Fruit fly (Drosophila melanogaster) whole organism, prepupa: ENCODE measurements around the gene CG15023.

Experiments used
- CG8632 ChIP-seq: fragments of 200-800 bp; sonication (Bioruptor generic); optimal IDR thresholded peaks from 3 replicates; lab custom pipeline; 2016; ENCODE audit warnings: missing biosample characterization, missing genetic modification characterization
- eg ChIP-seq: fragments of 200-800 bp; sonication (Bioruptor generic); IDR thresholded peaks from 3 replicates; pipeline ENCODE4 v1.3.6; 2022; ENCODE audit warnings: missing biosample characterization, missing genetic modification characterization

DNA sequence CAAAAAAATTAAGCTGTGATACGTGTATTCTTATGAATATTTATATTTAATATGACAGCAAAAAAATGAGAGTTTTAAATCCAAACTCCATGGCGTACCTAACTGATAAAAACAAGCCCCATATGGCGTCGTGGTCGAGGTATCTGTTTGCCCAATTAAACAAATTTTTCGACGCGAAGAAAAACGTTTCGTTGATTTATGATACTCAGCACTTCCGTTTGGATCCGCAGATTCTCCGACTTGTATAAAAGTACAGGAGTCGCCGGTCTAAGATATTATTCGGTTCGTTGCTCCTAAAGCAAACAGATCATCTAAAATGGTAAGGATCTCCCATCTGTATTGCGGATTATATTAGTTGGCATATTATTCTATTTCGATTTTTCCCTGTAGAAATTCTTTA is 10.1 kb upstream of the CG15023 start, which contains the start of gene CG32248:
- TF ChIP-seq eg (GFP tag; lab: Robert Waterston, UW), result no peak
- TF ChIP-seq CG8632 (GFP tag; lab: Kevin White, UChicago), result no peak
